Worm (Caenorhabditis elegans): ENCODE measurements around the gene gldi-8.

gldi-8 gene

DNA sequence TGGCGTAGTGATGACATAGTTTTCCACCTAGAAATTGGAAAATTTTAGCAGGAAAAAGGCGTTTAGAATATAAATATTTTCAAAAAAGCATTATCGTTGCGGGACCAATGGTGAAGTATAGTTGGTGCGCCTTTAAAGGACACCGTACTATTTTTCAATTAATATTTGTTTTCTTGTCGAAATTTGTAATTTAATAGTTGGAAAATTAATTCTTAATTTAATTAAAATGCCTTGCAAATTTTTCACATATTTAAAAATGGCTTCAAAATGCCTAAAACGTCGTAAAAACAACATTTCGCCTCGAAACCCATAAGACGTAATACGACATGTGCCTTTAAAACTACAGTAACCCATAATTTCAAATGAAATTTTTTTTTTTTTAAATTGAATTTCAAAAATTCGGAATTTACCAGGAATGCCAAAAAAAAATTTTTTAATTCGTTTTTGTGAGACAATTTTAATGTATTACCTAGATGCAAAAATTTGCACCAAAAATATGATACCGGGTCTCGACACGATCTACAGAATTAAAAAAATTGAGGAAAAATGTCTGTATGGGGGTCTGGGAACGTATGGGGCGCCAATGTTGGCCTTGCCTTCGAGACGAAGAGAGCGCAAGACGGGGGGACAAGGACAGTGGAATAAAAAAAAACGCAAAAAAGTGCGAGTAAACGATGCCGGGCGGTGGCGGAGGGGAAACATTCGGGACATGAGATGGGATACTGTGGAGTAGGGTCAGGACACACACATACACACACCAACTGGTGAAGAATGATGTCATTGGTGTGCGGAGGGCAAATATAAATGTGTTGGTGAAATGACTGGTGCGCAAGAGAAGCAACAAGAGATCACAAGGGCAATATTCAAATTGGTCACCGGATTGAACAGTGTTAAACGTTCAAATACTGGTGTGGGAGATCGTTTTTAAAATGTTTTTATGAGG, 23.9 kb downstream of the gldi-8 start, which contains the start of gene aakg-1:
aakg-1 (minus strand) TSS at position 52 of the 943 bp plus-strand sequence.
- peak; percentile 42 for TF ChIP-seq pha-4 (tag; optimal IDR thresholded peaks at IDR 0.05)
- no peak for TF ChIP-seq skn-1 (tag; optimal IDR thresholded peaks at IDR 0.05)
- no peak for TF ChIP-seq lin-39 (tag; optimal IDR thresholded peaks at IDR 0.05)
- peak; percentile 22 for TF ChIP-seq nhr-25 (tag; optimal IDR thresholded peaks at IDR 0.05)
- no peak for TF ChIP-seq hmg-11 (tag; optimal IDR thresholded peaks at IDR 0.05)
- TF ChIP-seq nhr-12 (tag; optimal IDR thresholded peaks at IDR 0.05), result no peak
- TF ChIP-seq eor-1 (tag; optimal IDR thresholded peaks at IDR 0.05), result no peak
- no peak for TF ChIP-seq unc-62 (GFP tag; optimal IDR thresholded peaks at IDR 0.05)
- TF ChIP-seq ceh-9 (tag; optimal IDR thresholded peaks at IDR 0.05), result no peak
- TF ChIP-seq ztf-11 (tag; optimal IDR thresholded peaks at IDR 0.05), result no peak
- TF ChIP-seq ZK546.5 (tag; optimal IDR thresholded peaks at IDR 0.05), result no peak
- TF ChIP-seq nhr-77 (tag; optimal IDR thresholded peaks at IDR 0.05), result no peak

ce11 chrIII:12569870-12570269, 29.7 kb downstream of the gldi-8 start:
- TF ChIP-seq nfya-1 (tag; optimal IDR thresholded peaks at IDR 0.05; ENCODE audit: insufficient read depth), result peak; percentile 71
- no peak for TF ChIP-seq lin-15B (tag; optimal IDR thresholded peaks at IDR 0.05)

DNA sequence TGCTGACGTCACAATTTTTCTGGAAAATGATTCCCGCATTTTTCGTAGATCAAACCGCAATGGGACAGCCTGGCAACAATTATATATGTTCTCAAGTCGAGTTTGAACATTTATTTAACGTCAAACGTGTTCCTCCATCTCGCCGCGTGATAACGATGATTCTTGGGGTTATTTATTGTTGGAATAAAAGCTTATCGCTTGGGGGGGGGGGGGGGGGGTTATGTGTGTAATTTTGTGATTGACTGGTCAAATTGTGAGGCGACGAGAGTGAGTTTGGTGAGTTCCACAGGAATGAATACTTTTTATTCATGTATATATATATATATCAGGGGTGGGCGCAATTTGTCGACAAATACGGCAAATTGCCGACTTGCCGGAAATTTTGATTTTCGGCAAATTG, 30.6 kb downstream of the gldi-8 start:
- TF ChIP-seq lin-15B (tag; optimal IDR thresholded peaks at IDR 0.05), result no peak
- TF ChIP-seq ceh-9 (tag; optimal IDR thresholded peaks at IDR 0.05), result no peak
- TF ChIP-seq elt-1 (tag; optimal IDR thresholded peaks at IDR 0.05), result no peak
- TF ChIP-seq elt-2 (tag; optimal IDR thresholded peaks at IDR 0.05), result peak; percentile 43
- no peak for TF ChIP-seq ZK546.5 (tag; optimal IDR thresholded peaks at IDR 0.05)
- TF ChIP-seq ceh-82 (tag; optimal IDR thresholded peaks at IDR 0.05), result no peak
- TF ChIP-seq aly-2 (tag; optimal IDR thresholded peaks at IDR 0.05), result no peak
- TF ChIP-seq nfya-1 (tag; optimal IDR thresholded peaks at IDR 0.05; ENCODE audit: insufficient read depth), result no peak

ce11 chrIII:12568036-12568649, 31.4 kb downstream of the gldi-8 start:
- no peak for TF ChIP-seq ceh-28 (tag; optimal IDR thresholded peaks at IDR 0.05)
- peak; percentile 32 for TF ChIP-seq ama-1 (optimal IDR thresholded peaks at IDR 0.05)
- TF ChIP-seq ztf-11 (tag; optimal IDR thresholded peaks at IDR 0.05), result no peak
- TF ChIP-seq nhr-77 (tag; optimal IDR thresholded peaks at IDR 0.05), result no peak
- TF ChIP-seq nhr-76 (tag; optimal IDR thresholded peaks at IDR 0.05), result no peak
- peak; percentile 89 for TF ChIP-seq elt-2 (tag; optimal IDR thresholded peaks at IDR 0.05)
- TF ChIP-seq jun-1 (tag; optimal IDR thresholded peaks at IDR 0.05), result peak; percentile 73
- no peak for TF ChIP-seq fos-1 (tag; optimal IDR thresholded peaks at IDR 0.05)
- TF ChIP-seq nhr-28 (tag; optimal IDR thresholded peaks at IDR 0.05), result no peak
- TF ChIP-seq fkh-10 (GFP tag; optimal IDR thresholded peaks at IDR 0.05), result no peak
- TF ChIP-seq nhr-237 (tag; optimal IDR thresholded peaks at IDR 0.05), result no peak
- TF ChIP-seq daf-12 (tag; optimal IDR thresholded peaks at IDR 0.05), result no peak
- peak; percentile 89 for TF ChIP-seq mdl-1 (tag; optimal IDR thresholded peaks at IDR 0.05)
- no peak for TF ChIP-seq ceh-82 (tag; optimal IDR thresholded peaks at IDR 0.05)
- TF ChIP-seq lin-39 (tag; optimal IDR thresholded peaks at IDR 0.05), result peak; percentile 52
- no peak for TF ChIP-seq nhr-12 (tag; optimal IDR thresholded peaks at IDR 0.05)
- TF ChIP-seq sea-2 (GFP tag; optimal IDR thresholded peaks at IDR 0.05), result no peak
- TF ChIP-seq egl-5 (tag; optimal IDR thresholded peaks at IDR 0.05), result peak; percentile 61
- no peak for TF ChIP-seq unc-39 (tag; optimal IDR thresholded peaks at IDR 0.05)
- TF ChIP-seq nhr-43 (tag; optimal IDR thresholded peaks at IDR 0.05; ENCODE audit: poor library complexity, severe bottlenecking), result peak; percentile 65
- TF ChIP-seq nhr-25 (tag; optimal IDR thresholded peaks at IDR 0.05), result peak; percentile 78
- no peak for TF ChIP-seq fkh-2 (tag; optimal IDR thresholded peaks at IDR 0.05)
- peak; percentile 61 for TF ChIP-seq hmg-11 (tag; optimal IDR thresholded peaks at IDR 0.05)
- TF ChIP-seq mml-1 (tag; optimal IDR thresholded peaks at IDR 0.05), result no peak
- TF ChIP-seq lin-15B (tag; optimal IDR thresholded peaks at IDR 0.05), result peak; percentile 56
- TF ChIP-seq elt-3 (tag; optimal IDR thresholded peaks at IDR 0.05), result no peak
- TF ChIP-seq nhr-23 (tag; optimal IDR thresholded peaks at IDR 0.05), result peak; percentile 86
- no peak for TF ChIP-seq skn-1 (tag; optimal IDR thresholded peaks at IDR 0.05)
- no peak for TF ChIP-seq zag-1 (tag; optimal IDR thresholded peaks at IDR 0.05)
- no peak for TF ChIP-seq ZK546.5 (tag; optimal IDR thresholded peaks at IDR 0.05)
- TF ChIP-seq eor-1 (tag; optimal IDR thresholded peaks at IDR 0.05), result no peak
- TF ChIP-seq R02D3.7 (tag; optimal IDR thresholded peaks at IDR 0.05), result no peak
- no peak for TF ChIP-seq aly-2 (tag; optimal IDR thresholded peaks at IDR 0.05)
- peak; percentile 44 for TF ChIP-seq nhr-11 (tag; optimal IDR thresholded peaks at IDR 0.05)
- no peak for TF ChIP-seq egl-27 (tag; optimal IDR thresholded peaks at IDR 0.05)
- peak; percentile 66 for TF ChIP-seq pqm-1 (tag; optimal IDR thresholded peaks at IDR 0.05)
- peak; percentile 85 for TF ChIP-seq pha-4 (tag; optimal IDR thresholded peaks at IDR 0.05)
- TF ChIP-seq ceh-16 (tag; optimal IDR thresholded peaks at IDR 0.05), result no peak
- no peak for TF ChIP-seq nhr-67 (tag; optimal IDR thresholded peaks at IDR 0.05)

Measured in whole organism, L3 larva.